Worm (Caenorhabditis elegans): ENCODE results near the gene rig-6.

The rig-6 gene

DNA sequence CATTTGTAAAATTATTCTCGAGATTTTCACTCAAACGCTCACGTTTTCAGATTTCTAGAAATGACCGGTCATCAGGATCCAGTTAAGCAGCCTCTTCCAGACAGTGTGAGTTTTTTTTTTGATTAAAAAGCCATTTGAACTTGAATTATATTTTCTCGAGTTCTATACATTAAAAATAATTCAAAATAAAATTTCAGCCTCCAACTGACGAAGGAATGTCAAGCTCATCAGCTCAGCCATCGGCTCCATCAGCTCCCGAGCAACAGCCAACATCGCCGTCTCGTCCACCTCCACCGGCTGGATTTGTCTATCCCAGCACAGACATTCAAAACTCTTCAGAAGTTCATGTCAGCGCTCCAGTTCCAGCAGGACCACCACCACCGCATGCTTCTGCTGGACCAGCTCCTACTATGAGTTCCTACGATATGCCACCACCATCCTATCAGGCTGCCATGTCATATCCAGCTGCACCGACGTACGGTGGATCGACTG is 46.0 kb upstream of the rig-6 start, which contains the start of gene F11G11.5 (continued):
- no peak for TF ChIP-seq gei-8 (GFP tag; optimal IDR thresholded peaks at IDR 0.05)
- no peak for TF ChIP-seq fkh-10 (GFP tag; optimal IDR thresholded peaks at IDR 0.05)
- 0 out of 2 replicates have a peak, but pooled peaks have one; percentile 33 for TF ChIP-seq Y48G9A.11 (GFP tag; IDR thresholded peaks at IDR 0.05)
- TF ChIP-seq mdl-1 (tag; optimal IDR thresholded peaks at IDR 0.05), result no peak
- no peak for TF ChIP-seq nhr-10 (tag; optimal IDR thresholded peaks at IDR 0.05)
- no peak for TF ChIP-seq dmd-8 (GFP tag; IDR thresholded peaks at IDR 0.05)
- no peak for TF ChIP-seq aly-2 (tag; optimal IDR thresholded peaks at IDR 0.05)
- no peak for TF ChIP-seq hmg-1.1 (GFP tag; IDR thresholded peaks at IDR 0.05)
- no peak for TF ChIP-seq Y75B8A.6 (GFP tag; IDR thresholded peaks at IDR 0.05)
- TF ChIP-seq nhr-28 (tag; optimal IDR thresholded peaks at IDR 0.05), result no peak
- TF ChIP-seq Y105C5A.15 (GFP tag; IDR thresholded peaks at IDR 0.05), result no peak
- no peak for TF ChIP-seq nhr-102 (tag; optimal IDR thresholded peaks at IDR 0.05)
- TF ChIP-seq T26A8.4 (GFP tag; IDR thresholded peaks at IDR 0.05), result peak; percentile 70
- TF ChIP-seq ces-1 (GFP tag; optimal IDR thresholded peaks at IDR 0.05), result no peak
- TF ChIP-seq tag-97 (GFP tag; IDR thresholded peaks at IDR 0.05), result no peak
- no peak for TF ChIP-seq ZK546.5 (tag; optimal IDR thresholded peaks at IDR 0.05)
- TF ChIP-seq nhr-237 (tag; optimal IDR thresholded peaks at IDR 0.05), result no peak
- no peak for TF ChIP-seq rbr-2 (tag; optimal IDR thresholded peaks at IDR 0.05)
- no peak for TF ChIP-seq F37D6.2 (tag; optimal IDR thresholded peaks at IDR 0.05)
- no peak for TF ChIP-seq saeg-2 (GFP tag; IDR thresholded peaks at IDR 0.05)
- TF ChIP-seq zag-1 (tag; optimal IDR thresholded peaks at IDR 0.05), result no peak
- TF ChIP-seq attf-4 (tag; optimal IDR thresholded peaks at IDR 0.05), result no peak
- TF ChIP-seq nhr-76 (tag; optimal IDR thresholded peaks at IDR 0.05), result no peak
- no peak for TF ChIP-seq ceh-44 (GFP tag; IDR thresholded peaks at IDR 0.05)
- TF ChIP-seq Y5F2A.4 (GFP tag; optimal IDR thresholded peaks at IDR 0.05), result no peak
- TF ChIP-seq mxl-2 (GFP tag; conservative IDR thresholded peaks at IDR 0.05), result no peak
- TF ChIP-seq ceh-82 (tag; optimal IDR thresholded peaks at IDR 0.05), result no peak
- no peak for TF ChIP-seq lin-13 (GFP tag; optimal IDR thresholded peaks at IDR 0.05)
- TF ChIP-seq zip-11 (GFP tag; IDR thresholded peaks at IDR 0.05), result no peak
- 0 out of 2 replicates have a peak, but pooled peaks have one; percentile 6 for TF ChIP-seq php-3 (GFP tag; IDR thresholded peaks at IDR 0.05)
- TF ChIP-seq aha-1 (tag), result no peak
- no peak for TF ChIP-seq zip-2 (tag; optimal IDR thresholded peaks at IDR 0.05)
- no peak for TF ChIP-seq daf-12 (tag; optimal IDR thresholded peaks at IDR 0.05)
- TF ChIP-seq nhr-48 (tag; optimal IDR thresholded peaks at IDR 0.05), result no peak
- TF ChIP-seq unc-62 (GFP tag; optimal IDR thresholded peaks at IDR 0.05 in 1 of 2), result no peak
- no peak for TF ChIP-seq unc-62 (tag; optimal IDR thresholded peaks at IDR 0.05)
- TF ChIP-seq spr-3 (GFP tag; optimal IDR thresholded peaks at IDR 0.05), result no peak
- TF ChIP-seq ceh-20 (GFP tag; IDR thresholded peaks at IDR 0.05), result no peak
- TF ChIP-seq duxl-1 (tag; optimal IDR thresholded peaks at IDR 0.05; ENCODE audit: poor library complexity), result no peak

DNA sequence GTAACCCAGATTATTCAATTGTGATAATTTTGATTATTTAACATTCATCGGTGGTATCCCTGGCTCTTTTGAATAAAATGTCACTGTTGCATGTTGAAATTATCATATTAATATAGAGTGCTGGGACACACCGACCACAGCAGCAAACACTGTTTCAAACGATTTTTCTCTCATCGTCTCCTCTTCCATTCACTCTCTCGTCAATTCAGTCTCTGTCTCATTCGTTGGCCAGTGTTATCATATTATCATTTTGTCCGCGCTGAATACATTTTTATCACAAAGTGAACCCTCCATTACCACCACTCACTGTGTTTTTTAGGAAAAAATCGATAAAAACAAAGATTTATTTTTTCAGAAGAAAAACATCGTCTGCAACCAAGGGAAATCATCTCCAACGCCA is 45.2 kb upstream of the rig-6 start:
- TF ChIP-seq nhr-28 (tag; optimal IDR thresholded peaks at IDR 0.05) (peak; percentile 78), mes-2 (tag; optimal IDR thresholded peaks at IDR 0.05; ENCODE audit: poor library complexity, severe bottlenecking) (peak; percentile 48), ctbp-1 (GFP tag; IDR thresholded peaks at IDR 0.05) (no peak), unc-130 (GFP tag; optimal IDR thresholded peaks at IDR 0.05) (no peak), F49E8.2 (tag; optimal IDR thresholded peaks at IDR 0.05; ENCODE audit: borderline replicate concordance) (no peak), tag-97 (GFP tag; IDR thresholded peaks at IDR 0.05) (no peak), hlh-30 (tag; optimal IDR thresholded peaks at IDR 0.05; ENCODE audit: insufficient read depth) (peak; percentile 36), nhr-48 (tag; optimal IDR thresholded peaks at IDR 0.05) (no peak), zip-2 (tag; optimal IDR thresholded peaks at IDR 0.05) (no peak), nhr-77 (tag; optimal IDR thresholded peaks at IDR 0.05) (peak; percentile 23), hlh-11 (tag; optimal IDR thresholded peaks at IDR 0.05) (peak; percentile 67), lsy-2 (tag; optimal IDR thresholded peaks at IDR 0.05) (peak in 1 of 2 experiments; percentile 27), lin-38 (GFP tag; IDR thresholded peaks at IDR 0.05) (no peak), pha-4 (GFP tag; IDR thresholded peaks at IDR 0.05) (no peak), pha-4 (tag; optimal IDR thresholded peaks at IDR 0.05) (peak; percentile 47), daf-16 (GFP tag; optimal IDR thresholded peaks at IDR 0.05) (no peak), daf-16 (tag; optimal IDR thresholded peaks at IDR 0.05) (peak; percentile 81), dve-1 (tag; optimal IDR thresholded peaks at IDR 0.05; ENCODE audit: insufficient read depth) (peak; percentile 48), mdl-1 (tag; optimal IDR thresholded peaks at IDR 0.05) (peak in 1 of 2 experiments; percentile 1)
